Worm (Caenorhabditis elegans) whole organism, L4 larva: ENCODE results near the gene C05E7.3.

Experiments
- daf-12 ChIP-seq: fragments of 150-350 bp; optimal IDR thresholded peaks from 2 replicates; lab custom pipeline; 2014; ENCODE audit warnings: missing biosample characterization, missing genetic modification reagents, missing genetic modification characterization
- dpl-1 ChIP-seq: fragments of 150-350 bp; optimal IDR thresholded peaks from 2 replicates; lab custom pipeline; 2014; ENCODE audit warnings: missing biosample characterization, missing genetic modification reagents, missing genetic modification characterization
- fos-1 ChIP-seq: fragments of 150-350 bp; optimal IDR thresholded peaks from 2 replicates; lab custom pipeline; 2014; ENCODE audit warnings: missing biosample characterization, missing genetic modification characterization
- ztf-11 ChIP-seq: fragments of 150-350 bp; optimal IDR thresholded peaks from 2 replicates; lab custom pipeline; 2014; ENCODE audit warnings: missing biosample characterization, missing genetic modification characterization

ce11 chrX:12977451-12977850 lies 31.0 kb upstream of the C05E7.3 start, which contains the start of gene F11C1.9:
- TF ChIP-seq daf-12 (tag; lab: Kevin White, UChicago) (no peak), dpl-1 (no peak), fos-1 (no peak), ztf-11 (tag; lab: Kevin White, UChicago) (no peak)
